Fruit fly (Drosophila melanogaster) whole organism, prepupa: ENCODE data around the gene drl.

Experiments
- CG10631 ChIP-seq: fragments of 200-800 bp; sonication (Bioruptor generic); optimal IDR thresholded peaks from 2 replicates; lab custom pipeline; 2016; ENCODE audit warnings: missing biosample characterization, missing genetic modification characterization
- CG11902 ChIP-seq: fragments of 200-800 bp; sonication (Bioruptor generic); optimal IDR thresholded peaks from 3 replicates; lab custom pipeline; 2016; ENCODE audit warnings: missing biosample characterization, missing genetic modification characterization
- CG16779 ChIP-seq: fragments of 200-800 bp; sonication (Bioruptor generic); optimal IDR thresholded peaks from 3 replicates; lab custom pipeline; 2017; ENCODE audit warnings: missing biosample characterization, mild to moderate bottlenecking, missing genetic modification characterization
- CG3032 ChIP-seq: fragments of 200-800 bp; optimal IDR thresholded peaks from 2 replicates; lab custom pipeline; 2019; ENCODE audit warnings: missing biosample characterization, mild to moderate bottlenecking, missing genetic modification characterization, moderate library complexity
- CG32006 ChIP-seq: fragments of 200-800 bp; sonication (Bioruptor generic); optimal IDR thresholded peaks from 3 replicates; lab custom pipeline; 2017; ENCODE audit warnings: missing biosample characterization, mild to moderate bottlenecking, missing genetic modification characterization
- CG34406 ChIP-seq: fragments of 200-800 bp; sonication (Bioruptor generic); optimal IDR thresholded peaks from 3 replicates; lab custom pipeline; 2016; ENCODE audit warnings: missing biosample characterization, missing genetic modification characterization
- CG3919 ChIP-seq: fragments of 200-800 bp; sonication (Bioruptor generic); optimal IDR thresholded peaks from 3 replicates; lab custom pipeline; 2016; ENCODE audit warnings: missing biosample characterization, missing genetic modification characterization
- CG4318 ChIP-seq: fragments of 200-800 bp; sonication (Bioruptor generic); optimal IDR thresholded peaks from 3 replicates; lab custom pipeline; 2017; ENCODE audit warnings: missing biosample characterization, mild to moderate bottlenecking, missing genetic modification characterization
- CG6163 ChIP-seq: fragments of 200-800 bp; sonication (Bioruptor generic); IDR thresholded peaks from 3 replicates; pipeline ENCODE4 v1.3.6; 2022; ENCODE audit warnings: missing biosample characterization, missing genetic modification characterization
- CG6276 ChIP-seq: fragments of 200-800 bp; sonication (Bioruptor generic); optimal IDR thresholded peaks from 2 replicates; lab custom pipeline; 2017; ENCODE audit warnings: missing biosample characterization, mild to moderate bottlenecking, missing genetic modification characterization
- CG6808 ChIP-seq: fragments of 200-800 bp; sonication (Bioruptor generic); optimal IDR thresholded peaks from 3 replicates; lab custom pipeline; 2017; ENCODE audit warnings: missing biosample characterization, missing genetic modification characterization, mild to moderate bottlenecking, moderate library complexity, missing genetic modification reagents
- CG6854 ChIP-seq: fragments of 200-800 bp; sonication (Bioruptor generic); optimal IDR thresholded peaks from 2 replicates; lab custom pipeline; 2017; ENCODE audit warnings: missing biosample characterization, mild to moderate bottlenecking, missing genetic modification characterization
- CG7368 ChIP-seq: fragments of 200-800 bp; sonication (Bioruptor generic); optimal IDR thresholded peaks from 3 replicates; lab custom pipeline; 2016; ENCODE audit warnings: missing biosample characterization, missing genetic modification characterization
- CG8319 ChIP-seq: fragments of 200-800 bp; sonication (Bioruptor generic); optimal IDR thresholded peaks from 3 replicates; lab custom pipeline; 2016; ENCODE audit warnings: missing biosample characterization, missing genetic modification characterization
- CG8632 ChIP-seq: fragments of 200-800 bp; sonication (Bioruptor generic); optimal IDR thresholded peaks from 3 replicates; lab custom pipeline; 2016; ENCODE audit warnings: missing biosample characterization, missing genetic modification characterization
- CG9139 ChIP-seq: fragments of 200-800 bp; sonication (Bioruptor generic); optimal IDR thresholded peaks from 3 replicates; lab custom pipeline; 2017; ENCODE audit warnings: missing biosample characterization, mild to moderate bottlenecking, missing genetic modification characterization
- Eip78C ChIP-seq: fragments of 200-800 bp; sonication (Bioruptor generic); peaks from one replicate; lab custom pipeline; 2016; ENCODE audit warnings: missing biosample characterization, missing genetic modification characterization
- Eip93F ChIP-seq: fragments of 200-800 bp; sonication (Bioruptor generic); optimal IDR thresholded peaks from 2 replicates; lab custom pipeline; 2016; ENCODE audit warnings: missing biosample characterization, mild to moderate bottlenecking, missing genetic modification characterization
- Ets21C ChIP-seq: fragments of 200-800 bp; sonication (Bioruptor generic); optimal IDR thresholded peaks from 3 replicates; lab custom pipeline; 2016; ENCODE audit warnings: missing biosample characterization, missing genetic modification characterization
- Ets96B ChIP-seq: fragments of 200-800 bp; optimal IDR thresholded peaks from 2 replicates; lab custom pipeline; 2019; ENCODE audit warnings: missing biosample characterization, mild to moderate bottlenecking, missing genetic modification characterization, moderate library complexity
- Gug ChIP-seq: fragments of 200-800 bp; sonication (Bioruptor generic); IDR thresholded peaks from 2 replicates; pipeline ENCODE4 v1.3.6; 2022; ENCODE audit warnings: missing biosample characterization, missing genetic modification characterization
- Hr38 ChIP-seq: sonication (Bioruptor generic); optimal IDR thresholded peaks from 2 replicates; lab custom pipeline; 2016; ENCODE audit warnings: missing biosample characterization, missing genetic modification characterization
- Hr39 ChIP-seq: fragments of 200-800 bp; sonication (Bioruptor generic); optimal IDR thresholded peaks from 2 replicates; lab custom pipeline; 2016; ENCODE audit warnings: missing biosample characterization, missing genetic modification characterization
- Lpt ChIP-seq: fragments of 200-800 bp; sonication (Bioruptor generic); optimal IDR thresholded peaks from 3 replicates; lab custom pipeline; 2016; ENCODE audit warnings: missing biosample characterization, missing genetic modification characterization
- Met ChIP-seq: fragments of 200-800 bp; sonication (Bioruptor generic); optimal IDR thresholded peaks from 3 replicates; lab custom pipeline; 2016; ENCODE audit warnings: missing biosample characterization, missing genetic modification characterization
- Smox ChIP-seq: fragments of 200-800 bp; sonication (Bioruptor generic); optimal IDR thresholded peaks from 3 replicates; lab custom pipeline; 2016; ENCODE audit warnings: missing biosample characterization, missing genetic modification characterization
- Sox102F ChIP-seq: fragments of 200-800 bp; sonication (Bioruptor generic); optimal IDR thresholded peaks from 2 replicates; lab custom pipeline; 2016; ENCODE audit warnings: missing biosample characterization, mild to moderate bottlenecking, missing genetic modification characterization
- Sox14 ChIP-seq: fragments of 200-800 bp; sonication (Bioruptor generic); optimal IDR thresholded peaks from 3 replicates; lab custom pipeline; 2016; ENCODE audit warnings: missing biosample characterization, missing genetic modification characterization
- acj6 ChIP-seq: fragments of 200-800 bp; sonication (Bioruptor generic); optimal IDR thresholded peaks from 3 replicates; lab custom pipeline; 2016; ENCODE audit warnings: missing biosample characterization, missing genetic modification characterization
- dac ChIP-seq: fragments of 200-800 bp; sonication (Bioruptor generic); optimal IDR thresholded peaks from 2 replicates; lab custom pipeline; 2017; ENCODE audit warnings: missing biosample characterization, mild to moderate bottlenecking, missing genetic modification characterization
- dsx ChIP-seq: fragments of 200-800 bp; optimal IDR thresholded peaks from 3 replicates; lab custom pipeline; 2019; ENCODE audit warnings: missing biosample characterization, mild to moderate bottlenecking, missing genetic modification characterization, moderate library complexity; ENCODE audit not compliant: poor library complexity, severe bottlenecking
- eg ChIP-seq: fragments of 200-800 bp; sonication (Bioruptor generic); IDR thresholded peaks from 3 replicates; pipeline ENCODE4 v1.3.6; 2022; ENCODE audit warnings: missing biosample characterization, missing genetic modification characterization
- fd85E ChIP-seq: fragments of 200-800 bp; sonication (Bioruptor generic); optimal IDR thresholded peaks from 3 replicates; lab custom pipeline; 2016; ENCODE audit warnings: missing biosample characterization, missing genetic modification characterization
- salr ChIP-seq, 2 experiments: fragments of 200-800 bp; sonication (Bioruptor generic); optimal IDR thresholded peaks; 3 replicates each; lab custom pipeline; 2016 to 2018; ENCODE audit warnings: missing biosample characterization in 2 of 2, missing genetic modification characterization in 2 of 2, mild to moderate bottlenecking in 1 of 2
- spab ChIP-seq: fragments of 200-800 bp; sonication (Bioruptor generic); optimal IDR thresholded peaks from 2 replicates; lab custom pipeline; 2017; ENCODE audit warnings: missing biosample characterization, mild to moderate bottlenecking, missing genetic modification characterization, missing genetic modification reagents
- ss ChIP-seq, 2 experiments: fragments of 200-800 bp; sonication (Bioruptor generic); optimal IDR thresholded peaks; 2 replicates in 1 of 2; 3 replicates in 1 of 2; lab custom pipeline; 2017 to 2018; ENCODE audit warnings: mild to moderate bottlenecking in 2 of 2, missing biosample characterization in 2 of 2, missing genetic modification characterization in 2 of 2, moderate library complexity in 1 of 2
- svp ChIP-seq: fragments of 200-800 bp; sonication (Bioruptor generic); peaks from one replicate; lab custom pipeline; 2016; ENCODE audit warnings: missing biosample characterization, missing genetic modification characterization
- topi ChIP-seq: fragments of 200-800 bp; sonication (Bioruptor generic); optimal IDR thresholded peaks from 3 replicates; lab custom pipeline; 2016; ENCODE audit warnings: missing biosample characterization, missing genetic modification characterization

drl gene

DNA sequence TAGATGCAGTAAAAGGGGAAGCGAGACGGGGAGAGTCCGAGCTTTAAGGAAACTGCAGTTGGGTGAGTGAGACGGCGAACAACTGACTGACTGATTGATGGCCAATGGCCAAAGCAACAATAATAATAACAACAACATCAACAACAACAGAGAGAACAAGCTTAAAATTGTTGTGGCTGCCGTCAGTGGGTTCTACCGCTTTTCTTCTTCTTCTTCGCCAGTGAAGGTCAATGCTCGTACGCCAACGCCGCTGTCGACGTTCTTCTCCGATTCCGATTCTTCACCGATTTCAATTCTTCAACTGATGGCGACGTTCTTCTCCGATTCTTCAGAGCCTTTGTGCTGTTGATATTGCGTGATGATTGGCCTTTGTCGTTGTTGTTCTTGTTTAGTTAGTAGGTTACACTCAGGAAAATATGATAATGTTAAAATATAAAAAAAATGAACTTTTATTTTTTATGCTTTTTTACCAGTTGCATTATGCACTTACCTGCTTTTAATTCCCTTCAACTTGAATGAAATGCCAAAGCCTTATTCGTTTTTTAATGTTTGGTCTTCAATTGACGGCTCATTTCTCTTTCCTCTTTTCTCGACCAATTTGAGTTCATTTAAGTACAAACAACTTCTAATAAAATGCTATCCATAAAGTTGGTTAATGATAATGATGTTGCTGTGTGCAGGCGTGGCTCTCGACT, 47.8 kb upstream of the drl start (continued):
- TF ChIP-seq Smox (GFP tag; lab: Kevin White, UChicago) (peak; percentile 72), CG6163 (peak; percentile 61), CG32006 (peak; percentile 55), Ets96B (tag; lab: Kevin White, UChicago) (peak; percentile 73), topi (GFP tag; lab: Kevin White, UChicago) (peak; percentile 62), CG7368 (GFP tag; lab: Kevin White, UChicago) (peak; percentile 48), CG4318 (no peak), CG34406 (GFP tag; lab: Kevin White, UChicago) (peak; percentile 58), Sox14 (GFP tag; lab: Kevin White, UChicago) (peak; percentile 72), Sox102F (GFP tag; lab: Kevin White, UChicago) (peak; percentile 74), fd85E (no peak), CG11902 (GFP tag; lab: Kevin White, UChicago) (no peak), salr (GFP tag; optimal IDR thresholded peaks at IDR 0.05; lab: Kevin White, UChicago) (peak in 1 of 2 experiments; percentile 19), Ets21C (GFP tag; lab: Kevin White, UChicago) (peak; percentile 57), CG9139 (GFP tag; lab: Kevin White, UChicago) (no peak), spab (GFP tag; lab: Kevin White, UChicago) (peak; percentile 39), acj6 (GFP tag; lab: Kevin White, UChicago) (peak; percentile 72)

DNA sequence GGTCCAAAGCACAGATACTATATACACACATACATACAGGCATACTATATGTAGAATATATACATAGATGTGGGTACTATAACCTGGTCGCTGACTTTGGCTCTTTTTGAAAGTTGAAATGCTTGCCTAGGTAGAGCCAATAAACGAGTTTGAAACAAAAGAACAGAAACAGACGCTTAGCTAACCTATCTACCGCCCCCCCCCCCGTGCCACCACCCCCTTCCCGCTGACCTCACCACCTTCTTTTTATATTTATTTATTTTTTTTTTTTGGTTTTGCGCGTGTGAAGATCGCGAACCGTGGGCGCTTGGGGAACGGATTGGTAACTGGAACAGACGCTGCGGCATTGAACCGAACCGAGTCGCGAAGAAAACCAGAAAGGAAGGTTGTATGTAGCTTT, 46.0 kb upstream of the drl start:
- TF ChIP-seq eg (peak; percentile 57; the same call in 2 of the 3 replicates), Lpt (GFP tag; lab: Kevin White, UChicago) (peak; percentile 29), dac (GFP tag; lab: Kevin White, UChicago) (no peak), CG6854 (no peak), spab (GFP tag; lab: Kevin White, UChicago) (peak; percentile 52), CG8632 (no peak), dsx (peak; percentile 30), CG6163 (peak; percentile 74), Smox (GFP tag; lab: Kevin White, UChicago) (no peak), ss (GFP tag; optimal IDR thresholded peaks at IDR 0.05; lab: Kevin White, UChicago) (peak; percentile 66 to 82), CG3032 (tag; lab: Kevin White, UChicago) (peak; percentile 36), CG6808 (peak; percentile 69), CG9139 (GFP tag; lab: Kevin White, UChicago) (peak; percentile 67)
- TF ChIP-seq, all 60 proteins: peak for 9

DNA sequence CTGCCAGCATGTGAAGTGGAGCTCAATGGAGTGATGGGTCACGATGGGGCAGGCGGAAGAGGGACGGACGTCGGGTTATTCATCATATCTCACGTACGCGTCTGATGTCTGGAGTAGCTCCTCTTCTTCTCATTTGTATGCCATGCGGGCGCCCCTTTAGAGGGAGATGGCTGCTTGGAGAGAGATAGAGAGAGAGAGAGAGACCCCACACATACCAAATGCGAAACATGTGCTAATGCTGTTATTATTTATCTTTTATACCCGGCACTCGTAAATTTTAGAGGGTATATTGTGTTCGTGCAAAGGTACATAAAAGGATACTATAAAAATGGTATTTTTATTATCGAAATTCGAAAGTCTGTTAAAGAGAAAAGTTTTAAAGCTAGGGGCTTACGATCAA, 44.1 kb upstream of the drl start:
- no peak for TF ChIP-seq salr (GFP tag; optimal IDR thresholded peaks at IDR 0.05; lab: Kevin White, UChicago)
- peak in 1 of 2 experiments; percentile 24 for TF ChIP-seq ss (GFP tag; optimal IDR thresholded peaks at IDR 0.05; lab: Kevin White, UChicago)
- TF ChIP-seq Eip78C (GFP tag; lab: Kevin White, UChicago), result peak; percentile 63
- TF ChIP-seq Met (GFP tag; lab: Kevin White, UChicago), result peak; percentile 7
- no peak for TF ChIP-seq Ets96B (tag; lab: Kevin White, UChicago)
- TF ChIP-seq CG16779 (tag; lab: Kevin White, UChicago), result no peak
- peak; percentile 31 for TF ChIP-seq CG9139 (GFP tag; lab: Kevin White, UChicago)
- no peak for TF ChIP-seq CG6163
- peak; percentile 58 for TF ChIP-seq svp (GFP tag; lab: Kevin White, UChicago)
- TF ChIP-seq, all 60 proteins: peak for 5

DNA sequence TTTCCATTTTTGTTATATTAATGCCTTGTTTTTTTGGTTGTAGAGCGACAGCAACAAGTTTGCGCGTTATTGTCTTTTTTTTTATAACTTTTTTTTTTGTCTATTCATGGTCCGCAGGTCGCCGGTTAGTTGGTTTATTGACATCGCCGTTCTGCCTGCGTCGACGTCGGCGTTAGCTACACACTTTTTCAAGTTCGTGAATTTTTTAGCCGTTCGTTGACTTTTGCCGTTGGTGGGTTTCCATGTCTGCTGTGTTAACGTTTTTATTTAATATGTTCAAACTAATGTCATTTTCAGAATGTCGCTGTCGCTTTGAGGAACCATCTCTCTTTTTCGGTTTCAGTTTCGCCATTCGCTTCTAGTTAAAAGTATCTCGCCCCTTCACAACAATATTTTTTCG, 43.5 kb upstream of the drl start:
- TF ChIP-seq CG7368 (GFP tag; lab: Kevin White, UChicago), result no peak
- no peak for TF ChIP-seq spab (GFP tag; lab: Kevin White, UChicago)
- TF ChIP-seq Hr38 (GFP tag; lab: Kevin White, UChicago), result no peak
- TF ChIP-seq Smox (GFP tag; lab: Kevin White, UChicago), result no peak
- TF ChIP-seq CG6276 (GFP tag; lab: Kevin White, UChicago), result no peak
- no peak for TF ChIP-seq CG3032 (tag; lab: Kevin White, UChicago)
- no peak for TF ChIP-seq CG11902 (GFP tag; lab: Kevin White, UChicago)
- TF ChIP-seq Eip93F (GFP tag; lab: Kevin White, UChicago), result no peak
- TF ChIP-seq CG9139 (GFP tag; lab: Kevin White, UChicago), result no peak
- no peak for TF ChIP-seq CG3919
- TF ChIP-seq acj6 (GFP tag; lab: Kevin White, UChicago), result no peak
- TF ChIP-seq Gug (GFP tag; lab: Robert Waterston, UW), result no peak
- TF ChIP-seq Hr39 (GFP tag; lab: Kevin White, UChicago), result no peak
- TF ChIP-seq CG10631, result no peak
- no peak for TF ChIP-seq CG8319 (GFP tag; lab: Kevin White, UChicago)
- no peak for TF ChIP-seq eg
- no peak for TF ChIP-seq Ets21C (GFP tag; lab: Kevin White, UChicago)
- TF ChIP-seq Lpt (GFP tag; lab: Kevin White, UChicago), result no peak
